Worm (Caenorhabditis elegans) whole organism, young adult: ENCODE measurements around the gene W03A5.6.

Experiments used
- C06A6.2 ChIP-seq: fragments of 200-800 bp; sonication (Bioruptor generic); conservative IDR thresholded peaks from 2 replicates; pipeline ENCODE4 v1.3.6; 2022; ENCODE audit warnings: missing genetic modification characterization, missing compliant biosample characterization
- F33H1.4 ChIP-seq: fragments of 200-800 bp; sonication (Bioruptor generic); IDR thresholded peaks from 2 replicates; pipeline ENCODE4 v1.3.6; 2022; ENCODE audit warnings: missing genetic modification reagents, missing genetic modification characterization, missing compliant biosample characterization
- T07F8.4 ChIP-seq: sonication (generic microtip); optimal IDR thresholded peaks from 2 replicates; lab custom pipeline; 2016; ENCODE audit warnings: mild to moderate bottlenecking, missing genetic modification characterization, moderate library complexity, missing compliant biosample characterization
- athp-1 ChIP-seq: sonication (generic microtip); optimal IDR thresholded peaks from 2 replicates; lab custom pipeline; 2017; ENCODE audit warnings: mild to moderate bottlenecking, missing genetic modification characterization, missing compliant biosample characterization
- bed-1 ChIP-seq: fragments of 200-800 bp; sonication (Bioruptor generic); IDR thresholded peaks from 2 replicates; pipeline ENCODE4 v1.3.6; 2022; ENCODE audit warnings: missing genetic modification reagents, missing genetic modification characterization, missing compliant biosample characterization
- chd-7 ChIP-seq: sonication (generic microtip); optimal IDR thresholded peaks from 2 replicates; lab custom pipeline; 2016; ENCODE audit warnings: mild to moderate bottlenecking, missing genetic modification characterization, moderate library complexity, missing compliant biosample characterization
- egrh-3 ChIP-seq: fragments of 200-800 bp; sonication (Bioruptor generic); IDR thresholded peaks from 2 replicates; pipeline ENCODE4 v1.3.6; 2022; ENCODE audit warnings: missing genetic modification reagents, missing genetic modification characterization, missing compliant biosample characterization
- lag-1 ChIP-seq: fragments of 200-800 bp; sonication (Bioruptor generic); IDR thresholded peaks from 2 replicates; pipeline ENCODE4 v1.3.6; 2022; ENCODE audit warnings: missing genetic modification reagents, missing genetic modification characterization, missing compliant biosample characterization
- lir-1 ChIP-seq: fragments of 200-800 bp; sonication (Bioruptor generic); conservative IDR thresholded peaks from 2 replicates; pipeline ENCODE4 v1.3.6; 2022; ENCODE audit warnings: missing genetic modification reagents, missing genetic modification characterization, missing compliant biosample characterization
- mes-4 ChIP-seq: sonication (generic microtip); optimal IDR thresholded peaks from 2 replicates; lab custom pipeline; 2016; ENCODE audit warnings: missing genotype, missing genetic modification characterization, missing compliant biosample characterization
- mxl-1 ChIP-seq: sonication (generic microtip); optimal IDR thresholded peaks from 2 replicates; lab custom pipeline; 2016; ENCODE audit warnings: missing genetic modification characterization, missing compliant biosample characterization
- snpc-1.3 ChIP-seq: sonication (generic microtip); optimal IDR thresholded peaks from 2 replicates; lab custom pipeline; 2017; ENCODE audit warnings: missing genetic modification characterization, mild to moderate bottlenecking, missing compliant biosample characterization, antibody characterized with exemption, moderate library complexity, missing genotype, missing genetic modification reagents; ENCODE audit not compliant: insufficient read depth
- unc-62 ChIP-seq: fragments of 150-350 bp; optimal IDR thresholded peaks from 2 replicates; lab custom pipeline; 2014; ENCODE audit warnings: missing biosample characterization, missing genetic modification reagents, missing genetic modification characterization

DNA sequence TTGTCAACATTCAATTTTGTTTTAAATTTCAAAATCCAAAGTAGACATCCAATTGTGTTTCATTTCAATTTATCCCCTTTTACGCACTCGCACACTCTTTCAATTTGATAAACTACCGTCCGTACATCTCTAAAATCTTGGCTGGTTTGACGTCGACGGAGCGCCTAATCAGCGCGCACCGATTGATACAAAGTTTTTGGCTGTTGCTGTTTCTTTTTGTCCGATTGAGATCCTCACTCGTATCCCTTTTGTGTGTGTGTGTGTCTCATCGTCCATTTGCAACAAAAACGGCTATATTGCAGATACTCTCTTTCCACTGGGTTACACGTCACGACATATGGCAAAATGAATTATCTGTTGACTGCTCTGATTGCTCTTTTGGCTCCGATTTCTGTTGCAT is 33.7 kb upstream of the W03A5.6 start, which contains the start of gene lon-1:
- TF ChIP-seq athp-1 (tag; lab: Kevin White, UChicago) (no peak), lag-1 (GFP tag; lab: Robert Waterston, UW) (no peak), bed-1 (GFP tag; lab: Robert Waterston, UW) (no peak), chd-7 (no peak), lir-1 (no peak), mes-4 (tag; lab: Kevin White, UChicago) (no peak), egrh-3 (GFP tag; lab: Robert Waterston, UW) (no peak), snpc-1.3 (tag; lab: Kevin White, UChicago) (no peak), mxl-1 (tag; lab: Kevin White, UChicago) (no peak), T07F8.4 (no peak), unc-62 (GFP tag; lab: Kevin White, UChicago) (no peak), C06A6.2 (no peak), F33H1.4 (GFP tag; lab: Robert Waterston, UW) (no peak)
